Worm (Caenorhabditis elegans) whole organism, early embryonic: ENCODE data around the gene sqt-2.

ENCODE experiments used
- F13C5.2 ChIP-seq: sonication (generic microtip); optimal IDR thresholded peaks from 2 replicates; lab custom pipeline; 2017; ENCODE audit warnings: mild to moderate bottlenecking, missing genetic modification characterization, inconsistent platforms, missing compliant biosample characterization
- ama-1 ChIP-seq: fragments of 150-350 bp; optimal IDR thresholded peaks from 2 replicates; lab custom pipeline; 2014
- ets-7 ChIP-seq: sonication (generic microtip); optimal IDR thresholded peaks from 2 replicates; lab custom pipeline; 2016; ENCODE audit warnings: missing genotype, missing genetic modification characterization, missing compliant biosample characterization
- flt-1 ChIP-seq: fragments of 200-800 bp; sonication (Bioruptor generic); IDR thresholded peaks from 2 replicates; pipeline ENCODE4 v1.3.6; 2022; ENCODE audit warnings: missing genetic modification characterization, missing compliant biosample characterization
- hmg-4 ChIP-seq: fragments of 200-800 bp; sonication (Bioruptor generic); optimal IDR thresholded peaks from 2 replicates; lab custom pipeline; 2018; ENCODE audit warnings: mild to moderate bottlenecking, missing genetic modification characterization, missing compliant biosample characterization
- pes-1 ChIP-seq: fragments of 200-800 bp; sonication (Bioruptor generic); IDR thresholded peaks from 2 replicates; pipeline ENCODE4 v1.3.6; 2022; ENCODE audit warnings: missing genetic modification reagents, missing genetic modification characterization, missing compliant biosample characterization
- sea-1 ChIP-seq: fragments of 200-800 bp; sonication (Bioruptor generic); conservative IDR thresholded peaks from 2 replicates; pipeline ENCODE4 v1.3.6; 2022; ENCODE audit warnings: missing genetic modification characterization, missing compliant biosample characterization
- tbx-11 ChIP-seq: fragments of 200-800 bp; sonication (Bioruptor generic); IDR thresholded peaks from 2 replicates; pipeline ENCODE4 v1.3.6; 2022; ENCODE audit warnings: missing genetic modification characterization, missing compliant biosample characterization

ce11 chrII:65484-65883 is 42.4 kb downstream of the sqt-2 start:
- no peak for TF ChIP-seq F13C5.2
- TF ChIP-seq flt-1: no peak
- TF ChIP-seq tbx-11 (GFP tag; lab: Robert Waterston, UW): no peak
- TF ChIP-seq pes-1 (GFP tag; lab: Robert Waterston, UW): no peak
- no peak for TF ChIP-seq ama-1 (lab: Kevin White, UChicago)
- TF ChIP-seq ets-7 (tag; lab: Kevin White, UChicago): no peak
- no peak for TF ChIP-seq hmg-4 (GFP tag; lab: Kevin White, UChicago)
- TF ChIP-seq sea-1: no peak
